Worm (Caenorhabditis elegans): Measurements from ENCODE around the gene mps-4.

mps-4 gene

DNA sequence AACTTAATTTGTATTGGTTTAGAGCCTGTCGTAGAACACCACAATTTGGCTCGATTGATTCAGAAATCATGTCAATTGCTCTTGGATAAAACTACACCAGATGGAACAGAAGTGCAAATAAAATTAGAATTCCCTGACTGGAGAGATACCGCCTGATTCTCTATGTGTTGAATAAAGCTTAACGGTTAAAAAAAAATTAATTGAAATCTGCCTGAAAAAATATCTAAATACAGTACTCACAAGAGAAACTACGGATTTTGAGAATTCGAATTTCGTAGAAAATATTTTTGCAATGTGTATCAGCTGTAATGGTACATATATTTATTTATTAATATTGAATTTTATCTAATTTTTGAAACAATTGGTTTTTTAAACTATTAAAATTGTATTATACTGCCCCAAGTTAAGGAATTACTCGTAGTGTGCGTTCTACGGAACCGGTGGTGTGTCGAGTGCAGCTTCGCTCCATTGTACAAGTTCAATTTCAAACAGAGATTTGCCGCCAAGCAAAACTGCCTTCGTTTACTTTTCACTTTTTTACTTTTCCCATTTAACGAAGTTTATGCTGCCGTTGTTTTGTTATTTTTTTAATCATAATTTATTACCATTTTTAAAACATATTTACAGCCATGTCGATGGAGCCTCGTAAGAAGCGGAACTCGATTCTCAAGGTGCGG, 21.4 kb downstream of the mps-4 start, which contains the start of gene knl-1 (continued):
- no peak for TF ChIP-seq somi-1 (GFP tag; optimal IDR thresholded peaks at IDR 0.05)
- no peak for TF ChIP-seq nhr-179 (tag; optimal IDR thresholded peaks at IDR 0.05)
- TF ChIP-seq cebp-2 (GFP tag; IDR thresholded peaks at IDR 0.05): no peak
- TF ChIP-seq ceh-40 (GFP tag; IDR thresholded peaks at IDR 0.05): no peak
- TF ChIP-seq akir-1 (GFP tag; optimal IDR thresholded peaks at IDR 0.05): no peak
- peak; percentile 95 for TF ChIP-seq ceh-100 (GFP tag; IDR thresholded peaks at IDR 0.05)
- peak; percentile 44 for TF ChIP-seq F33H1.4 (GFP tag; IDR thresholded peaks at IDR 0.05)
- no peak for TF ChIP-seq B0261.1 (tag; optimal IDR thresholded peaks at IDR 0.05)
- TF ChIP-seq him-1 (tag; optimal IDR thresholded peaks at IDR 0.05): no peak
- peak; percentile 75 for TF ChIP-seq ceh-91 (GFP tag; IDR thresholded peaks at IDR 0.05)
- TF ChIP-seq K12H6.12 (tag; optimal IDR thresholded peaks at IDR 0.05): no peak
- peak; percentile 80 for TF ChIP-seq mcd-1 (GFP tag; IDR thresholded peaks at IDR 0.05)
- peak; percentile 59 for TF ChIP-seq attf-5 (GFP tag; optimal IDR thresholded peaks at IDR 0.05)
- TF ChIP-seq ekl-4 (GFP tag; IDR thresholded peaks at IDR 0.05): no peak
- TF ChIP-seq sptf-2 (GFP tag; optimal IDR thresholded peaks at IDR 0.05): no peak
- TF ChIP-seq ztf-18 (tag; optimal IDR thresholded peaks at IDR 0.05): peak; percentile 42
- TF ChIP-seq die-1 (tag; optimal IDR thresholded peaks at IDR 0.05): no peak
- peak; percentile 39 for TF ChIP-seq nhr-80 (tag; optimal IDR thresholded peaks at IDR 0.05)
- TF ChIP-seq F23B12.7 (tag; optimal IDR thresholded peaks at IDR 0.05; ENCODE audit: insufficient read depth): peak; percentile 80
- no peak for TF ChIP-seq nhr-120 (GFP tag; IDR thresholded peaks at IDR 0.05)
- no peak for TF ChIP-seq ztf-26 (tag; optimal IDR thresholded peaks at IDR 0.05)
- no peak for TF ChIP-seq pha-4 (tag; optimal IDR thresholded peaks at IDR 0.05)
- no peak for TF ChIP-seq ztf-22 (GFP tag; optimal IDR thresholded peaks at IDR 0.05)
- no peak for TF ChIP-seq rpc-1 (optimal IDR thresholded peaks at IDR 0.05)
- TF ChIP-seq rpc-1 (tag; optimal IDR thresholded peaks at IDR 0.05): no peak
- no peak for TF ChIP-seq F57C9.4 (tag; optimal IDR thresholded peaks at IDR 0.05)
- no peak for TF ChIP-seq snpc-4 (GFP tag; optimal IDR thresholded peaks at IDR 0.05)
- peak in 1 of 4 experiments; percentile 59 for TF ChIP-seq snpc-4 (tag; optimal IDR thresholded peaks at IDR 0.05)
- no peak for TF ChIP-seq hrde-1 (tag; optimal IDR thresholded peaks at IDR 0.05; ENCODE audit: borderline replicate concordance)
- TF ChIP-seq snpc-1.1 (tag; optimal IDR thresholded peaks at IDR 0.05; ENCODE audit: insufficient read depth): no peak
- no peak for TF ChIP-seq C06A6.2 (GFP tag; conservative IDR thresholded peaks at IDR 0.05)
- TF ChIP-seq Y53F4B.3 (GFP tag; IDR thresholded peaks at IDR 0.05): no peak
- no peak for TF ChIP-seq mel-28 (tag; optimal IDR thresholded peaks at IDR 0.05; ENCODE audit: borderline replicate concordance)
- TF ChIP-seq pbrm-1 (GFP tag; IDR thresholded peaks at IDR 0.05): no peak
- TF ChIP-seq unc-130 (GFP tag; optimal IDR thresholded peaks at IDR 0.05): peak; percentile 68
- no peak for TF ChIP-seq hlh-12 (tag; optimal IDR thresholded peaks at IDR 0.05)
- peak; percentile 30 for TF ChIP-seq ceh-27 (GFP tag; optimal IDR thresholded peaks at IDR 0.05)

DNA sequence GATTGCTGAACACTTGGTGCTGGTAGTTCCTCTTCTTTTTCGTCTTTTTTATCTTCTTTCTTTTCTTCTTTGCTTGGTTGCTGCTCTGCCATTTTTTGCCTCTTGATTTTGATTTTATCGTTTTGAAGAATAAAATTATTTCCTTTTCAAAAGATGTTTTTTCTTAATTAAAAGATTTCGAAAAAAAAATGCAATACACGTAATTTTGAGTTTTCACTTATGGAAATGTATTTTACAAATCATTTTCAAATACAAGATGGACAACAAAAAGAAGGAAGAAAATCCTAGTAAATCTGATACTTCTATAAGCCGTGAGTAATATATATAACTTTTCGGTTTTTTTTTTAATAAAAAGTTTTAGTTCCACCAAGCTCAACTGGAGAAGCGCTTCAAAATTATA, 22.2 kb downstream of the mps-4 start, which contains the start of the genes C02F5.10 and C02F5.2:
TSS of gene C02F5.10 (minus strand) at position 101 of the 400 bp plus-strand sequence.
TSS of gene C02F5.2 (plus strand) at position 239 of the 400 bp plus-strand sequence.
- no peak for TF ChIP-seq egl-44 (GFP tag; IDR thresholded peaks at IDR 0.05)
- TF ChIP-seq B0035.1 (tag; optimal IDR thresholded peaks at IDR 0.05): no peak
- no peak for TF ChIP-seq lin-54 (GFP tag; optimal IDR thresholded peaks at IDR 0.05)
- no peak for TF ChIP-seq xnd-1 (tag; optimal IDR thresholded peaks at IDR 0.05)
- TF ChIP-seq B0019.2 (GFP tag; conservative IDR thresholded peaks at IDR 0.05): no peak
- TF ChIP-seq sea-2 (GFP tag; IDR thresholded peaks at IDR 0.05): no peak
- TF ChIP-seq F33H1.4 (GFP tag; IDR thresholded peaks at IDR 0.05): no peak
- no peak for TF ChIP-seq hlh-26 (GFP tag; conservative IDR thresholded peaks at IDR 0.05)
- no peak for TF ChIP-seq aptf-2 (GFP tag; conservative IDR thresholded peaks at IDR 0.05)
- no peak for TF ChIP-seq repo-1 (tag; optimal IDR thresholded peaks at IDR 0.05)
- no peak for TF ChIP-seq zfh-2 (GFP tag; conservative IDR thresholded peaks at IDR 0.05)
- no peak for TF ChIP-seq F22D6.2 (tag; optimal IDR thresholded peaks at IDR 0.05)
- TF ChIP-seq tbx-9 (tag; optimal IDR thresholded peaks at IDR 0.05; ENCODE audit: borderline replicate concordance): no peak
- no peak for TF ChIP-seq gei-17 (GFP tag; optimal IDR thresholded peaks at IDR 0.05)
- TF ChIP-seq tbp1 (GFP tag; optimal IDR thresholded peaks at IDR 0.05): no peak
